Worm (Caenorhabditis elegans) whole organism, mixed stage, embryonic: ENCODE measurements around the gene srh-215.

Experiments used
- blmp-1 ChIP-seq: fragments of 150-350 bp; optimal IDR thresholded peaks from 2 replicates; lab custom pipeline; 2014; ENCODE audit warnings: missing biosample characterization, missing genetic modification characterization
- ces-1 ChIP-seq: fragments of 150-350 bp; optimal IDR thresholded peaks from 2 replicates; lab custom pipeline; 2014; ENCODE audit warnings: missing biosample characterization, missing genetic modification reagents, missing genetic modification characterization
- drap-1 ChIP-seq: fragments of 200-800 bp; sonication (Bioruptor generic); optimal IDR thresholded peaks from 3 replicates; lab custom pipeline; 2018; ENCODE audit warnings: mild to moderate bottlenecking, missing genetic modification characterization, missing compliant biosample characterization
- elt-1 ChIP-seq: sonication (generic microtip); optimal IDR thresholded peaks from 2 replicates; lab custom pipeline; 2017; ENCODE audit warnings: missing genetic modification characterization, mild to moderate bottlenecking, missing compliant biosample characterization, antibody characterized with exemption, moderate library complexity, borderline replicate concordance; ENCODE audit not compliant: insufficient read depth
- elt-3 ChIP-seq: fragments of 150-350 bp; optimal IDR thresholded peaks from 2 replicates; lab custom pipeline; 2014; ENCODE audit warnings: missing biosample characterization, missing genetic modification characterization
- mab-5 ChIP-seq: fragments of 150-350 bp; optimal IDR thresholded peaks from 2 replicates; lab custom pipeline; 2014; ENCODE audit warnings: missing biosample characterization, missing genetic modification characterization
- nhr-12 ChIP-seq: fragments of 150-350 bp; optimal IDR thresholded peaks from 2 replicates; lab custom pipeline; 2014; ENCODE audit warnings: missing biosample characterization, missing genetic modification characterization
- snpc-4 ChIP-seq: fragments of 150-350 bp; optimal IDR thresholded peaks from 2 replicates; lab custom pipeline; 2014; ENCODE audit warnings: missing biosample characterization, missing genetic modification characterization
- sptf-1 ChIP-seq: sonication (generic microtip); optimal IDR thresholded peaks from 2 replicates; lab custom pipeline; 2017; ENCODE audit warnings: mild to moderate bottlenecking, missing genetic modification characterization, moderate library complexity, missing compliant biosample characterization
- unc-62 ChIP-seq: fragments of 150-350 bp; optimal IDR thresholded peaks from 2 replicates; lab custom pipeline; 2014; ENCODE audit warnings: missing biosample characterization, missing genetic modification reagents, missing genetic modification characterization
- ztf-11 ChIP-seq: fragments of 150-350 bp; optimal IDR thresholded peaks from 2 replicates; lab custom pipeline; 2014; ENCODE audit warnings: missing biosample characterization, missing genetic modification characterization

- TF ChIP-seq unc-62 (GFP tag; lab: Kevin White, UChicago) (no peak), mab-5 (tag; lab: Kevin White, UChicago) (no peak), blmp-1 (tag; lab: Kevin White, UChicago) (no peak), elt-3 (tag; lab: Kevin White, UChicago) (no peak), ztf-11 (tag; lab: Kevin White, UChicago) (no peak), nhr-12 (no peak), sptf-1 (tag; lab: Kevin White, UChicago) (no peak), snpc-4 (no peak), elt-1 (tag; lab: Kevin White, UChicago) (no peak), ces-1 (no peak), drap-1 (GFP tag; lab: Kevin White, UChicago) (no peak)
Measured at ce11 chrV:16852002-16852401, 20.2 kb upstream of the srh-215 start, which contains the start of gene clec-37.
